Worm (Caenorhabditis elegans) whole organism, L1 larva: ENCODE data around the gene coa-3.

Source experiments
- C04F5.9 ChIP-seq: sonication (generic microtip); optimal IDR thresholded peaks from 2 replicates; lab custom pipeline; 2016; ENCODE audit warnings: missing genetic modification characterization, missing compliant biosample characterization
- C16A3.4 ChIP-seq: fragments of 150-350 bp; optimal IDR thresholded peaks from 2 replicates; lab custom pipeline; 2014; ENCODE audit warnings: missing biosample characterization, missing genetic modification characterization
- Y116A8C.19 ChIP-seq: sonication (generic microtip); optimal IDR thresholded peaks from 2 replicates; lab custom pipeline; 2016; ENCODE audit warnings: missing compliant biosample characterization, missing genetic modification characterization, borderline replicate concordance
- aly-2 ChIP-seq: fragments of 150-350 bp; optimal IDR thresholded peaks from 2 replicates; lab custom pipeline; 2014; ENCODE audit warnings: missing biosample characterization, missing genetic modification characterization
- blmp-1 ChIP-seq: fragments of 150-350 bp; optimal IDR thresholded peaks from 2 replicates; lab custom pipeline; 2014; ENCODE audit warnings: missing biosample characterization, missing genetic modification characterization
- ceh-63 ChIP-seq: fragments of 200-800 bp; sonication (Bioruptor generic); optimal IDR thresholded peaks from 2 replicates; lab custom pipeline; 2018; ENCODE audit warnings: mild to moderate bottlenecking, missing genetic modification characterization, missing compliant biosample characterization
- ceh-8 ChIP-seq: fragments of 200-800 bp; sonication (Bioruptor generic); optimal IDR thresholded peaks from 2 replicates; lab custom pipeline; 2018; ENCODE audit warnings: mild to moderate bottlenecking, missing genetic modification characterization, moderate library complexity, missing compliant biosample characterization
- ceh-88 ChIP-seq: fragments of 200-800 bp; sonication (Bioruptor generic); IDR thresholded peaks from 2 replicates; pipeline ENCODE4 v1.3.6; 2022; ENCODE audit warnings: missing genetic modification characterization, missing compliant biosample characterization
- dpl-1 ChIP-seq, 3 experiments: fragments of 150-350 bp in 2 of 3; sonication (generic microtip) in 1 of 3; optimal IDR thresholded peaks; 2 replicates each; lab custom pipeline; 2014 to 2017; ENCODE audit warnings: missing biosample characterization in 3 of 3, missing genetic modification characterization in 3 of 3, missing genetic modification reagents in 3 of 3
- efl-1 ChIP-seq, 4 experiments: fragments of 150-350 bp; optimal IDR thresholded peaks in 3 of 4; peaks in 1 of 4; 1 replicate in 1 of 4; 2 replicates in 3 of 4; lab custom pipeline; 2014; ENCODE audit warnings: missing biosample characterization in 2 of 4, missing genetic modification characterization in 2 of 4, missing genetic modification reagents in 2 of 4
- elt-2 ChIP-seq: sonication (generic microtip); optimal IDR thresholded peaks from 2 replicates; lab custom pipeline; 2016; ENCODE audit warnings: missing genetic modification characterization, mild to moderate bottlenecking, inconsistent platforms, missing compliant biosample characterization, missing genetic modification reagents
- elt-3 ChIP-seq, 6 experiments: fragments of 150-350 bp in 1 of 6; sonication (generic microtip); optimal IDR thresholded peaks; 2 replicates each; lab custom pipeline; 2017 to 2018; ENCODE audit warnings: missing biosample characterization in 6 of 6, missing genetic modification characterization in 6 of 6, inconsistent platforms in 1 of 6
- ets-5 ChIP-seq: fragments of 200-800 bp; sonication (Bioruptor generic); IDR thresholded peaks from 2 replicates; pipeline ENCODE4 v1.3.6; 2022; ENCODE audit warnings: missing genetic modification characterization, missing compliant biosample characterization
- fkh-8 ChIP-seq: sonication (generic microtip); optimal IDR thresholded peaks from 2 replicates; lab custom pipeline; 2016; ENCODE audit warnings: mild to moderate bottlenecking, missing genetic modification characterization, missing compliant biosample characterization
- fos-1 ChIP-seq: fragments of 150-350 bp; optimal IDR thresholded peaks from 2 replicates; lab custom pipeline; 2014; ENCODE audit warnings: missing biosample characterization, missing genetic modification characterization
- grh-1 ChIP-seq: fragments of 200-800 bp; sonication (Bioruptor generic); IDR thresholded peaks from 2 replicates; pipeline ENCODE4 v1.3.6; 2022; ENCODE audit warnings: missing genetic modification reagents, missing genetic modification characterization, missing compliant biosample characterization
- hlh-17 ChIP-seq: fragments of 200-800 bp; sonication (Bioruptor generic); optimal IDR thresholded peaks from 2 replicates; lab custom pipeline; 2018; ENCODE audit warnings: missing genetic modification characterization, mild to moderate bottlenecking, missing compliant biosample characterization, moderate library complexity, borderline replicate concordance
- hlh-4 ChIP-seq: sonication (generic microtip); optimal IDR thresholded peaks from 2 replicates; lab custom pipeline; 2016; ENCODE audit warnings: mild to moderate bottlenecking, missing genetic modification characterization, missing compliant biosample characterization
- hpl-2 ChIP-seq: fragments of 150-350 bp; optimal IDR thresholded peaks from 2 replicates; lab custom pipeline; 2014; ENCODE audit warnings: missing biosample characterization, missing genetic modification reagents, missing genetic modification characterization
- isw-1 ChIP-seq: fragments of 200-800 bp; sonication (Bioruptor generic); IDR thresholded peaks from 2 replicates; pipeline ENCODE4 v1.3.6; 2022; ENCODE audit warnings: missing genetic modification characterization, missing compliant biosample characterization
- jun-1 ChIP-seq: fragments of 150-350 bp; optimal IDR thresholded peaks from 2 replicates; lab custom pipeline; 2014; ENCODE audit warnings: missing biosample characterization, missing genetic modification reagents, missing genetic modification characterization
- lin-14 ChIP-seq: fragments of 200-800 bp; sonication (Bioruptor generic); optimal IDR thresholded peaks from 2 replicates; lab custom pipeline; 2018; ENCODE audit warnings: mild to moderate bottlenecking, missing genetic modification characterization, moderate library complexity, missing compliant biosample characterization
- lin-35 ChIP-seq, 2 experiments: fragments of 150-350 bp; optimal IDR thresholded peaks; 2 replicates each; lab custom pipeline; 2014; ENCODE audit warnings: missing biosample characterization in 2 of 2, missing genetic modification characterization in 2 of 2, missing genetic modification reagents in 2 of 2
- lin-39 ChIP-seq: fragments of 150-350 bp; optimal IDR thresholded peaks from 2 replicates; lab custom pipeline; 2014; ENCODE audit warnings: missing biosample characterization, missing genetic modification reagents, missing genetic modification characterization
- lir-3 ChIP-seq: sonication (generic microtip); optimal IDR thresholded peaks from 2 replicates; lab custom pipeline; 2016; ENCODE audit warnings: mild to moderate bottlenecking, missing genetic modification characterization, moderate library complexity, missing compliant biosample characterization; ENCODE audit not compliant: poor library complexity
- mab-9 ChIP-seq: fragments of 200-800 bp; sonication (Bioruptor generic); IDR thresholded peaks from 2 replicates; pipeline ENCODE4 v1.3.6; 2022; ENCODE audit warnings: missing genetic modification reagents, missing genetic modification characterization, missing compliant biosample characterization
- mep-1 ChIP-seq: fragments of 150-350 bp; optimal IDR thresholded peaks from 2 replicates; lab custom pipeline; 2014; ENCODE audit warnings: missing biosample characterization, missing genetic modification characterization
- nhr-11 ChIP-seq: fragments of 150-350 bp; optimal IDR thresholded peaks from 2 replicates; lab custom pipeline; 2014; ENCODE audit warnings: missing biosample characterization, missing genetic modification characterization
- nhr-12 ChIP-seq: sonication (generic microtip); optimal IDR thresholded peaks from 2 replicates; lab custom pipeline; 2017; ENCODE audit warnings: missing biosample characterization, missing genetic modification characterization
- nhr-20 ChIP-seq: sonication (generic microtip); optimal IDR thresholded peaks from 2 replicates; lab custom pipeline; 2016; ENCODE audit warnings: mild to moderate bottlenecking, missing genetic modification characterization, missing compliant biosample characterization
- nhr-47 ChIP-seq: sonication (generic microtip); optimal IDR thresholded peaks from 2 replicates; lab custom pipeline; 2016; ENCODE audit warnings: mild to moderate bottlenecking, missing genetic modification characterization, moderate library complexity, missing compliant biosample characterization
- nhr-76 ChIP-seq: sonication (generic microtip); optimal IDR thresholded peaks from 2 replicates; lab custom pipeline; 2017; ENCODE audit warnings: missing biosample characterization, missing genetic modification characterization
- nhr-77 ChIP-seq: fragments of 150-350 bp; optimal IDR thresholded peaks from 2 replicates; lab custom pipeline; 2014; ENCODE audit warnings: missing biosample characterization, missing genetic modification characterization
- nhr-84 ChIP-seq: sonication (generic microtip); optimal IDR thresholded peaks from 2 replicates; lab custom pipeline; 2017; ENCODE audit warnings: missing biosample characterization, missing genetic modification characterization
- nhr-85 ChIP-seq: sonication (generic microtip); peaks from one replicate; lab custom pipeline; 2016; ENCODE audit warnings: missing genetic modification characterization, inconsistent platforms, missing compliant biosample characterization
- nhr-90 ChIP-seq: sonication (generic microtip); optimal IDR thresholded peaks from 2 replicates; lab custom pipeline; 2016; ENCODE audit warnings: mild to moderate bottlenecking, missing genetic modification characterization, missing compliant biosample characterization; ENCODE audit not compliant: poor library complexity
- pqm-1 ChIP-seq: sonication (generic microtip); optimal IDR thresholded peaks from 3 replicates; lab custom pipeline; 2017; ENCODE audit warnings: missing biosample characterization, missing genetic modification characterization
- skn-1 ChIP-seq: fragments of 150-350 bp; optimal IDR thresholded peaks from 2 replicates; lab custom pipeline; 2014; ENCODE audit warnings: missing biosample characterization, missing genetic modification characterization
- swsn-7 ChIP-seq: sonication (generic microtip); optimal IDR thresholded peaks from 2 replicates; lab custom pipeline; 2016; ENCODE audit warnings: missing genetic modification characterization, missing compliant biosample characterization
- unc-62 ChIP-seq: fragments of 150-350 bp; optimal IDR thresholded peaks from 2 replicates; lab custom pipeline; 2014; ENCODE audit warnings: missing biosample characterization, missing genetic modification reagents, missing genetic modification characterization
- unc-98 ChIP-seq: fragments of 200-800 bp; sonication (Bioruptor generic); IDR thresholded peaks from 2 replicates; pipeline ENCODE4 v1.3.6; 2022; ENCODE audit warnings: missing genetic modification characterization, missing compliant biosample characterization
- xbp-1 ChIP-seq: sonication (generic microtip); optimal IDR thresholded peaks from 2 replicates; lab custom pipeline; 2016; ENCODE audit warnings: missing genetic modification characterization, missing compliant biosample characterization
- zag-1 ChIP-seq: fragments of 150-350 bp; optimal IDR thresholded peaks from 2 replicates; lab custom pipeline; 2014; ENCODE audit warnings: missing biosample characterization, missing genetic modification characterization
- zip-4 ChIP-seq: fragments of 200-800 bp; sonication (Bioruptor generic); optimal IDR thresholded peaks from 2 replicates; lab custom pipeline; 2018; ENCODE audit warnings: mild to moderate bottlenecking, missing genetic modification characterization, moderate library complexity, missing compliant biosample characterization

Gene coa-3

DNA sequence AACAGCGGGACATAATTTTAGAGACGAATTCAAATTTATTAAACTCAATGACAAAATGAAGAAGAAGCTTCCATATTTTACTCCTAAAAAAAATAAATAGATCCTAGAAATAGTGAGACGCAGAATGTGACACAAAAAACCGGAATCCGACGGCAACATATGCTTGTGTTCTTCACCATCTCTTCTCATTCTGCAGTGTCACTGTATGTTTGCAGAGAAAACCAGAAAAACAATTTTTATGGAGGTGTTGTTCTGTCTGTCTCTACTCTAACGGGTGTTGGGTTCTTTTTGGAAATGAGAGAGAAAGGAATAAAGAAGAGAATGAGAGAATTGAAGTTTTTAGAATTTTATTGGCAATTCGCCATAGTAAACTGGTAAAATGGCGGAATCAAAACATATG, 36.5 kb upstream of the coa-3 start (continued):
- TF ChIP-seq nhr-90 (tag; lab: Kevin White, UChicago) = no peak
- no peak for TF ChIP-seq nhr-76
- peak; percentile 50 for TF ChIP-seq grh-1 (GFP tag; lab: Robert Waterston, UW)
- no peak for TF ChIP-seq xbp-1
- no peak for TF ChIP-seq nhr-47 (tag; lab: Kevin White, UChicago)
- no peak for TF ChIP-seq swsn-7 (tag; lab: Kevin White, UChicago)
- TF ChIP-seq blmp-1 = peak; percentile 79
- no peak for TF ChIP-seq unc-98 (GFP tag; lab: Robert Waterston, UW)
- TF ChIP-seq nhr-77 (tag; lab: Kevin White, UChicago) = no peak
- TF ChIP-seq nhr-85 (tag; lab: Kevin White, UChicago) = peak; percentile 65
- no peak for TF ChIP-seq zip-4 (GFP tag; lab: Kevin White, UChicago)
- no peak for TF ChIP-seq ets-5 (GFP tag; lab: Robert Waterston, UW)
- TF ChIP-seq fkh-8 (tag; lab: Kevin White, UChicago) = no peak
- no peak for TF ChIP-seq ceh-63 (GFP tag; lab: Kevin White, UChicago)
- TF ChIP-seq efl-1 (optimal IDR thresholded peaks at IDR 0.05; lab: Kevin White, UChicago) = peak in 1 of 2 experiments; percentile 8
- TF ChIP-seq efl-1 (GFP tag; optimal IDR thresholded peaks at IDR 0.05 in 1 of 2; lab: Kevin White, UChicago) = peak in 1 of 2 experiments; percentile 87
- no peak for TF ChIP-seq elt-2 (tag; lab: Kevin White, UChicago)
- no peak for TF ChIP-seq C04F5.9 (tag; lab: Kevin White, UChicago)
- no peak for TF ChIP-seq fos-1 (tag; lab: Kevin White, UChicago)
- no peak for TF ChIP-seq zag-1
- TF ChIP-seq lin-39 (tag; lab: Kevin White, UChicago) = no peak
- no peak for TF ChIP-seq isw-1 (GFP tag; lab: Robert Waterston, UW)
- TF ChIP-seq nhr-11 (tag; lab: Kevin White, UChicago) = no peak
- TF ChIP-seq lin-35 (GFP tag; optimal IDR thresholded peaks at IDR 0.05; lab: Kevin White, UChicago) = no peak
- no peak for TF ChIP-seq ceh-8
- no peak for TF ChIP-seq aly-2 (tag; lab: Kevin White, UChicago)
- TF ChIP-seq lir-3 (tag; lab: Kevin White, UChicago) = no peak
- peak in 1 of 6 experiments; percentile 38 for TF ChIP-seq elt-3 (tag; optimal IDR thresholded peaks at IDR 0.05; lab: Kevin White, UChicago)
- no peak for TF ChIP-seq jun-1 (tag; lab: Kevin White, UChicago)
- peak; percentile 69 for TF ChIP-seq lin-14

DNA sequence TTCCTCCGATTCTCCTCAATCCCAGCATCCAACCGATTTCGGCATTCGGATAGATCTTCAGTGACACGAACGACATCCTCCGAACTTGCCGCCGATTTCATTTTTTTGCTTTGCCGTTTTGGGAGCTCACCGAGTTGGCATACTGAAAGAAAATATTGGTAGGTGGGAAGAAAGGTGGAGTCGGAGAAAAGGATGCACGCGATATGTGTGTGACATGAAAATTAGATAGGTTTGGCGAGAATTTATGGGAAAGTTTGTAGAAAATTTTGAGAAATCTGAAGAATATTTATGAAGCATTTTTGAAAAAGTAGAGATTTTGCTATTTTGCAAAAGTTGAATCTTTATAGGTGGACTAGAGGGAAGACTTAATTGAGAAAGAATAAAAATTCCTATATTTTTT, 35.8 kb upstream of the coa-3 start, which contains the start of gene che-10:
TSS of gene che-10 (minus strand) at position 101 of the 400 bp plus-strand sequence.
- TF ChIP-seq pqm-1 (tag; lab: Kevin White, UChicago) (no peak), nhr-12 (tag; lab: Kevin White, UChicago) (no peak), efl-1 (optimal IDR thresholded peaks at IDR 0.05; lab: Kevin White, UChicago) (no peak), efl-1 (GFP tag; optimal IDR thresholded peaks at IDR 0.05 in 1 of 2; lab: Kevin White, UChicago) (peak in 1 of 2 experiments; percentile 66)

DNA sequence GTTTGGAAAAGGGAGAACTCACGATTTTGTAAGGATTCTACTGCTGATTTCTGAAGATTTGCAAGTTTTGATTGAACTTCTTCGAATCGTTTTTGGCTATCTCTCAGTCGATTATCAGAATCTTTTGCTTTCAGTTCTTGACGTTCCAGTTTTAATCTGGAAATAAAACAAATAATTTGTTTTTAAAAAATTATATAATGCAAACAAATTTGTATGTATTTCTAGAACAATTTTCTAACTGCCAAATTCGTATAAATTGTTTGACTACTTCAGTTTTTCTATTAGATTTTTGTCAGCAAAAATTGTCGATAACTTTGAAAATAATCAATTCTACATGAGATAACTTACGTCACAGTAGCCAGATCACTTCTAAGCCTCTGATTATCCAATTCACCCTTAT, 29.0 kb upstream of the coa-3 start:
- TF ChIP-seq nhr-84 (no peak), mab-9 (no peak), skn-1 (no peak), dpl-1 (GFP tag; optimal IDR thresholded peaks at IDR 0.05; lab: Kevin White, UChicago) (no peak), mep-1 (no peak), ceh-88 (GFP tag; lab: Robert Waterston, UW) (no peak), hlh-4 (no peak), nhr-90 (tag; lab: Kevin White, UChicago) (no peak), nhr-20 (tag; lab: Kevin White, UChicago) (no peak), unc-62 (GFP tag; lab: Kevin White, UChicago) (no peak), hlh-17 (no peak), Y116A8C.19 (tag; lab: Kevin White, UChicago) (no peak), hpl-2 (GFP tag; lab: Kevin White, UChicago) (no peak), lin-39 (tag; lab: Kevin White, UChicago) (no peak), ceh-8 (no peak), C16A3.4 (tag; lab: Kevin White, UChicago) (no peak), nhr-11 (tag; lab: Kevin White, UChicago) (no peak), nhr-85 (tag; lab: Kevin White, UChicago) (no peak), nhr-77 (tag; lab: Kevin White, UChicago) (no peak)
